Fruit fly (Drosophila melanogaster): ENCODE measurements around the gene CG43153.

DNA sequence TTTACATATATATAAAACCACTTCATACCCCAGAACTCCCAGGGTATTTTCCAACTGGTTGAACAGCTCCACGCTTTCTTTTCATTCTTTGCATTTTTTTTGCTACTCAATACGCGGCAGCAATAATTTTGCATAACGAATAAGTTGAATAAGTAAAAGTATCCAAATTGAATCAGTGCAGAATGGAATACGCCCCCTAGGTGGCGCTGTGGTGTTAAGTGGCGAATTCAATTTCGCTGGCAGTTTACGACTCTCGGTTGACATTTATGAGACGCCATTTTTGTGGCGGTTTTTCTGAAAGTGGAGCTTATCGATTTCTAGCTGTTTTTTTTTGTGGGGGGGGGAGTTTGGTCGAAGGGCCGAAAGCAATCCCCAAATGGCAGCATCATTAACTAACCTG, 28.6 kb downstream of the CG43153 start:
- no peak for TF ChIP-seq cnc (optimal IDR thresholded peaks at IDR 0.05)
- TF ChIP-seq kay (GFP tag; ENCODE audit: borderline replicate concordance), result no peak
- no peak for TF ChIP-seq Clk (GFP tag; optimal IDR thresholded peaks at IDR 0.05)
- no peak for TF ChIP-seq bab1 (GFP tag; optimal IDR thresholded peaks at IDR 0.05)
- no peak for TF ChIP-seq CG14711 (tag; optimal IDR thresholded peaks at IDR 0.05)
- TF ChIP-seq CG7101 (tag; optimal IDR thresholded peaks at IDR 0.05), result no peak
- no peak for TF ChIP-seq CG1620 (GFP tag; optimal IDR thresholded peaks at IDR 0.05)
- no peak for TF ChIP-seq tj (GFP tag; optimal IDR thresholded peaks at IDR 0.05)
- no peak for TF ChIP-seq pad (GFP tag; optimal IDR thresholded peaks at IDR 0.05)
- TF ChIP-seq CG5204 (GFP tag; optimal IDR thresholded peaks at IDR 0.05), result no peak
- no peak for TF ChIP-seq CG11617 (GFP tag; optimal IDR thresholded peaks at IDR 0.05)
- no peak for TF ChIP-seq Mnt (GFP tag; optimal IDR thresholded peaks at IDR 0.05)
- no peak for TF ChIP-seq toe (GFP tag; optimal IDR thresholded peaks at IDR 0.05)
- no peak for TF ChIP-seq cic (GFP tag; optimal IDR thresholded peaks at IDR 0.05)

Data from whole organism, adult.